Worm (Caenorhabditis elegans) whole organism, dauer: Measurements from ENCODE around the gene metl-13.

ENCODE experiments used
- unc-62 ChIP-seq: sonication (generic microtip); optimal IDR thresholded peaks from 2 replicates; lab custom pipeline; 2017; ENCODE audit warnings: missing biosample characterization, missing genetic modification reagents, missing genetic modification characterization

metl-13 gene

ce11 chrIV:6655747-6656146 lies 20.9 kb downstream of the metl-13 start:
- no peak for TF ChIP-seq unc-62 (GFP tag; lab: Kevin White, UChicago)

DNA sequence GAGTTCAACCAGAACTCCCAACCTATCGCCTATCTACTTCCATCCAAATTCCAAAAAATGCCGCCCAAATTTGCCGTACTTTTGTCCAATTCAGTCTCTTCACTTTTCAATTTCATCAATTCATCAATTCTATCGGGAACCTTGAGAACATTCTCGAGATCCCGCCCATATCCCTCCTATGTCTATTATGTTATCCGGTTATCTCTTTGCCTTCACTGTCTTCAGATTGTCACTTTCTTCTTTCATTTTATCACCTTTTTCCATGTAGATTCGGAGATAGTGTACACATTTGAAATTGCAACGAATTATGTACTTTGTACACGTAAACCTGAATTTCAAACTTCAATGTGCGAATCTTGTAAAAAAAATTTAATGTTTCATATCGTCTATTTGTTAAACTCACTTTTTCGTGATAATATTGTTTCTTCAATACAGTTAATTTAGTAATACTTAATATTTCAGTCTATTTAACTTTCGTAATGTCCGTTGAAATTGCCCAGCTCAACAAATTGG lies 22.7 kb downstream of the metl-13 start, which contains the start of gene C01B10.11:
Gene C01B10.11 (plus strand): TSS at position 463 of the 513 bp plus-strand sequence.
- no peak for TF ChIP-seq unc-62 (GFP tag; lab: Kevin White, UChicago)

- no peak for TF ChIP-seq unc-62 (GFP tag; lab: Kevin White, UChicago)
Observed at ce11 chrIV:6664336-6664735, 29.4 kb downstream of the metl-13 start.

ce11 chrIV:6667898-6668297 lies 33.0 kb downstream of the metl-13 start, which contains the start of gene Y73B6A.1:
Gene Y73B6A.1, minus strand, starts transcription at chrIV:6667998.
- no peak for TF ChIP-seq unc-62 (GFP tag; lab: Kevin White, UChicago)
